Fruit fly (Drosophila melanogaster) whole organism, embryonic: Measurements from ENCODE around the gene CG15249.

ENCODE experiments used
- Ada2b ChIP-seq: fragments of 200-800 bp; sonication (Bioruptor generic); IDR thresholded peaks from 2 replicates; pipeline ENCODE4 v1.3.6; 2022; ENCODE audit warnings: missing biosample characterization, missing genetic modification characterization
- CG10366 ChIP-seq: fragments of 200-800 bp; sonication (Bioruptor generic); IDR thresholded peaks from 2 replicates; pipeline ENCODE4 v1.3.6; 2022; ENCODE audit warnings: missing biosample characterization, missing genetic modification characterization
- CG10431 ChIP-seq: fragments of 200-800 bp; sonication (Bioruptor generic); optimal IDR thresholded peaks from 3 replicates; lab custom pipeline; 2018; ENCODE audit warnings: missing biosample characterization, mild to moderate bottlenecking, missing genetic modification characterization
- CG10654 ChIP-seq: fragments of 200-800 bp; sonication (Bioruptor generic); optimal IDR thresholded peaks from 2 replicates; lab custom pipeline; 2016; ENCODE audit warnings: missing biosample characterization, missing genetic modification characterization
- CG11504 ChIP-seq: fragments of 200-800 bp; sonication (Bioruptor generic); optimal IDR thresholded peaks from 3 replicates; lab custom pipeline; 2019; ENCODE audit warnings: missing biosample characterization, mild to moderate bottlenecking, missing genetic modification characterization, moderate library complexity
- CG13894 ChIP-seq: fragments of 200-800 bp; sonication (Bioruptor generic); optimal IDR thresholded peaks from 3 replicates; lab custom pipeline; 2018; ENCODE audit warnings: missing biosample characterization, mild to moderate bottlenecking, missing genetic modification characterization, moderate library complexity
- CG14441 ChIP-seq: fragments of 200-800 bp; sonication (Bioruptor generic); IDR thresholded peaks from 2 replicates; pipeline ENCODE4 v1.3.6; 2022; ENCODE audit warnings: missing biosample characterization, missing genetic modification characterization
- CG17186 ChIP-seq: fragments of 200-800 bp; sonication (Bioruptor generic); optimal IDR thresholded peaks from 3 replicates; lab custom pipeline; 2017; ENCODE audit warnings: missing biosample characterization, missing genetic modification reagents, missing genetic modification characterization
- CG17568 ChIP-seq: fragments of 200-800 bp; sonication (Bioruptor generic); optimal IDR thresholded peaks from 2 replicates; lab custom pipeline; 2018; ENCODE audit warnings: missing biosample characterization, mild to moderate bottlenecking, missing genetic modification characterization, moderate library complexity
- CG17802 ChIP-seq: fragments of 200-800 bp; sonication (Bioruptor generic); optimal IDR thresholded peaks from 2 replicates; lab custom pipeline; 2018; ENCODE audit warnings: missing biosample characterization, mild to moderate bottlenecking, missing genetic modification characterization, moderate library complexity
- CG17912 ChIP-seq: fragments of 200-800 bp; sonication (Bioruptor generic); optimal IDR thresholded peaks from 2 replicates; lab custom pipeline; 2018; ENCODE audit warnings: missing biosample characterization, mild to moderate bottlenecking, missing genetic modification characterization
- CG18011 ChIP-seq: fragments of 200-800 bp; sonication (Bioruptor generic); optimal IDR thresholded peaks from 2 replicates; lab custom pipeline; 2017; ENCODE audit warnings: missing biosample characterization, missing genetic modification characterization, mild to moderate bottlenecking, moderate library complexity, missing genotype
- CG18262 ChIP-seq: fragments of 200-800 bp; optimal IDR thresholded peaks from 3 replicates; lab custom pipeline; 2019; ENCODE audit warnings: missing biosample characterization, mild to moderate bottlenecking, missing genetic modification characterization, moderate library complexity
- CG2889 ChIP-seq: fragments of 200-800 bp; sonication (Bioruptor generic); IDR thresholded peaks from 3 replicates; pipeline ENCODE4 v1.3.6; 2022; ENCODE audit warnings: missing biosample characterization, missing genetic modification characterization
- CG30020 ChIP-seq: fragments of 200-800 bp; optimal IDR thresholded peaks from 2 replicates; lab custom pipeline; 2019; ENCODE audit warnings: missing biosample characterization, mild to moderate bottlenecking, missing genetic modification characterization, moderate library complexity
- CG31224 ChIP-seq: fragments of 200-800 bp; sonication (Bioruptor generic); IDR thresholded peaks from 2 replicates; pipeline ENCODE4 v1.3.6; 2022; ENCODE audit warnings: missing biosample characterization, missing genetic modification characterization
- CG32532 ChIP-seq: fragments of 200-800 bp; sonication (Bioruptor generic); IDR thresholded peaks from 2 replicates; pipeline ENCODE4 v1.3.6; 2022; ENCODE audit warnings: missing biosample characterization, missing genetic modification characterization
- CG3995 ChIP-seq: fragments of 200-800 bp; sonication (Bioruptor generic); optimal IDR thresholded peaks from 3 replicates; lab custom pipeline; 2016; ENCODE audit warnings: missing biosample characterization, missing genetic modification characterization
- CG42726 ChIP-seq: fragments of 200-800 bp; sonication (Bioruptor generic); IDR thresholded peaks from 2 replicates; pipeline ENCODE4 v1.3.6; 2022; ENCODE audit warnings: missing biosample characterization, missing genetic modification characterization; ENCODE audit not compliant: partially characterized antibody
- CG4282 ChIP-seq: fragments of 200-800 bp; sonication (Bioruptor generic); optimal IDR thresholded peaks from 2 replicates; lab custom pipeline; 2016; ENCODE audit warnings: missing biosample characterization, missing genetic modification characterization
- CG4730 ChIP-seq: fragments of 200-800 bp; sonication (Bioruptor generic); IDR thresholded peaks from 2 replicates; pipeline ENCODE4 v1.3.6; 2022; ENCODE audit warnings: missing biosample characterization, missing genetic modification characterization
- CG5953 ChIP-seq: fragments of 200-800 bp; sonication (Bioruptor generic); IDR thresholded peaks from 2 replicates; pipeline ENCODE4 v1.3.6; 2022; ENCODE audit warnings: missing biosample characterization, missing genetic modification characterization
- CG7357 ChIP-seq: fragments of 200-800 bp; sonication (Bioruptor generic); IDR thresholded peaks from 3 replicates; pipeline ENCODE4 v1.3.6; 2022; ENCODE audit warnings: missing biosample characterization, missing genetic modification characterization
- Dip2 ChIP-seq: fragments of 200-800 bp; sonication (Bioruptor generic); IDR thresholded peaks from 2 replicates; pipeline ENCODE4 v1.3.6; 2022; ENCODE audit warnings: missing biosample characterization, missing genetic modification characterization
- Drgx ChIP-seq: fragments of 200-800 bp; sonication (Bioruptor generic); IDR thresholded peaks from 2 replicates; pipeline ENCODE4 v1.3.6; 2022; ENCODE audit warnings: missing biosample characterization, missing genetic modification characterization
- E2f2 ChIP-seq: fragments of 200-800 bp; sonication (Bioruptor generic); IDR thresholded peaks from 2 replicates; pipeline ENCODE4 v1.3.6; 2022; ENCODE audit warnings: missing biosample characterization, missing genetic modification characterization
- Ets65A ChIP-seq: fragments of 200-800 bp; sonication (Bioruptor generic); peaks from one replicate; lab custom pipeline; 2016; ENCODE audit warnings: missing biosample characterization, missing genetic modification characterization
- Fer1 ChIP-seq: fragments of 200-800 bp; sonication (Bioruptor generic); optimal IDR thresholded peaks from 2 replicates; lab custom pipeline; 2017; ENCODE audit warnings: missing biosample characterization, mild to moderate bottlenecking, missing genetic modification characterization
- H2.0 ChIP-seq: fragments of 200-800 bp; sonication (Bioruptor generic); IDR thresholded peaks from 2 replicates; pipeline ENCODE4 v1.3.6; 2022; ENCODE audit warnings: missing biosample characterization, missing genetic modification characterization
- HmgZ ChIP-seq: fragments of 200-800 bp; sonication (Bioruptor generic); optimal IDR thresholded peaks from 2 replicates; lab custom pipeline; 2018; ENCODE audit warnings: missing biosample characterization, mild to moderate bottlenecking, missing genetic modification characterization
- Hsf ChIP-seq: fragments of 200-800 bp; sonication (Bioruptor generic); optimal IDR thresholded peaks from 3 replicates; lab custom pipeline; 2016; ENCODE audit warnings: missing biosample characterization, missing genetic modification characterization
- Mad ChIP-seq: fragments of 200-800 bp; sonication (Bioruptor generic); optimal IDR thresholded peaks from 2 replicates; lab custom pipeline; 2016; ENCODE audit warnings: missing biosample characterization, missing genetic modification characterization
- Poxn ChIP-seq: fragments of 200-800 bp; sonication (Bioruptor generic); IDR thresholded peaks from 2 replicates; pipeline ENCODE4 v1.3.6; 2022; ENCODE audit warnings: missing biosample characterization, missing genetic modification characterization
- Sox100B ChIP-seq: fragments of 200-800 bp; sonication (Bioruptor generic); optimal IDR thresholded peaks from 3 replicates; lab custom pipeline; 2018; ENCODE audit warnings: missing biosample characterization, mild to moderate bottlenecking, missing genetic modification characterization
- Sox102F ChIP-seq: fragments of 200-800 bp; sonication (Bioruptor generic); optimal IDR thresholded peaks from 2 replicates; lab custom pipeline; 2018; ENCODE audit warnings: missing biosample characterization, mild to moderate bottlenecking, missing genetic modification characterization, moderate library complexity
- Xrp1 ChIP-seq: fragments of 200-800 bp; sonication (Bioruptor generic); IDR thresholded peaks from 2 replicates; pipeline ENCODE4 v1.3.6; 2022; ENCODE audit warnings: missing biosample characterization, missing genetic modification characterization
- ase ChIP-seq: fragments of 200-800 bp; sonication (Bioruptor generic); IDR thresholded peaks from 3 replicates; pipeline ENCODE4 v1.3.6; 2022; ENCODE audit warnings: missing biosample characterization, missing genetic modification characterization
- bbx ChIP-seq: fragments of 200-800 bp; sonication (Bioruptor generic); IDR thresholded peaks from 2 replicates; pipeline ENCODE4 v1.3.6; 2022; ENCODE audit warnings: missing biosample characterization, missing genetic modification characterization; ENCODE audit not compliant: partially characterized antibody
- chn ChIP-seq: fragments of 200-800 bp; sonication (Bioruptor generic); optimal IDR thresholded peaks from 2 replicates; lab custom pipeline; 2016; ENCODE audit warnings: missing biosample characterization, missing genetic modification characterization
- ci ChIP-seq: fragments of 200-800 bp; sonication (Bioruptor generic); IDR thresholded peaks from 3 replicates; pipeline ENCODE4 v1.3.6; 2022; ENCODE audit warnings: missing biosample characterization, missing genetic modification characterization
- crc ChIP-seq: fragments of 200-800 bp; sonication (Bioruptor generic); optimal IDR thresholded peaks from 2 replicates; lab custom pipeline; 2016; ENCODE audit warnings: missing biosample characterization, missing genetic modification characterization
- fu2 ChIP-seq: fragments of 200-800 bp; sonication (Bioruptor generic); optimal IDR thresholded peaks from 2 replicates; lab custom pipeline; 2016; ENCODE audit warnings: missing biosample characterization, missing genetic modification characterization
- hkb ChIP-seq, 2 experiments: fragments of 200-800 bp in 1 of 2; fragments of >200 bp in 1 of 2; sonication (Bioruptor generic) in 1 of 2; IDR thresholded peaks in 1 of 2; optimal IDR thresholded peaks in 1 of 2; 2 replicates each; pipeline versions ENCODE4 v1.3.6 to Lab custom; 2017 to 2022; ENCODE audit warnings: missing biosample characterization in 1 of 2, missing genetic modification characterization in 1 of 2
- jumu ChIP-seq: fragments of 200-800 bp; sonication (Bioruptor generic); optimal IDR thresholded peaks from 3 replicates; lab custom pipeline; 2016; ENCODE audit warnings: missing biosample characterization, missing genetic modification characterization
- lmd ChIP-seq: fragments of 200-800 bp; sonication (Bioruptor generic); IDR thresholded peaks from 2 replicates; pipeline ENCODE4 v1.3.6; 2022; ENCODE audit warnings: missing biosample characterization, missing genetic modification characterization
- pros ChIP-seq: fragments of 200-800 bp; sonication (Bioruptor generic); optimal IDR thresholded peaks from 3 replicates; lab custom pipeline; 2019; ENCODE audit warnings: missing biosample characterization, mild to moderate bottlenecking, missing genetic modification characterization, moderate library complexity
- slbo ChIP-seq: fragments of 200-800 bp; sonication (Bioruptor generic); IDR thresholded peaks from 2 replicates; pipeline ENCODE4 v1.3.6; 2022; ENCODE audit warnings: missing biosample characterization, missing genetic modification characterization
- stc ChIP-seq: fragments of 200-800 bp; sonication (Bioruptor generic); IDR thresholded peaks from 2 replicates; pipeline ENCODE4 v1.3.6; 2022; ENCODE audit warnings: missing biosample characterization, missing genetic modification characterization
- ttk ChIP-seq: fragments of 200-800 bp; sonication (Bioruptor generic); IDR thresholded peaks from 2 replicates; pipeline ENCODE4 v2.1.2; 2022; ENCODE audit warnings: missing biosample characterization, missing genetic modification characterization
- wdn ChIP-seq: fragments of 200-800 bp; sonication (Bioruptor generic); IDR thresholded peaks from 2 replicates; pipeline ENCODE4 v1.3.6; 2022; ENCODE audit warnings: missing biosample characterization, missing genetic modification characterization

CG15249 gene

DNA sequence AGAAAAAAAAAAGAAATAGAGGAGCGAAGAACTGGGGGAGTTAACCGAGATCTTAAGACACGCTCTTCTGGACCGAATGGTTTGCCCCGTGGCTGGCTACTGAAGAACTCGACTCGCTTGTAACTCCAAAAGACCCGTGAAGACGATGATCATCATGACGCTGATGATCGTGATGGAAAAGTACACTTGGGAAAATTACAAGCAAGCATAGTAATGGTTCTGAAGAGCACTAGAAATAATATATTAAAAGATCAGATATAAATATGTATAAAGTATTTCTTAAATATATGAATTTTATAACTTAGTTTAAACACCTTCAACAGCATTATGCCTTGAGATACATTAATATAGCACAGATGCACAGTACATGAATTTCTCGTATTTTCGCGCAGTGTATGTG lies 11.6 kb upstream of the CG15249 start, which contains the start of gene CG1986 (continued):
- TF ChIP-seq CG17568 (GFP tag; lab: Kevin White, UChicago) (no peak), CG17912 (no peak), CG11504 (peak; percentile 13), CG10654 (GFP tag; lab: Kevin White, UChicago) (no peak), CG42726 (GFP tag; lab: Robert Waterston, UW) (no peak), Ets65A (GFP tag; lab: Kevin White, UChicago) (peak; percentile 34), Drgx (GFP tag; lab: Robert Waterston, UW) (no peak), Xrp1 (GFP tag; lab: Robert Waterston, UW) (no peak), CG4730 (GFP tag; lab: Robert Waterston, UW) (no peak), Poxn (GFP tag; lab: Robert Waterston, UW) (no peak), Dip2 (GFP tag; lab: Robert Waterston, UW) (no peak)
- TF ChIP-seq, all 482 proteins: peak for 11

- TF ChIP-seq lmd (GFP tag; lab: Robert Waterston, UW): peak; percentile 43; the same call in 1 of the 2 replicates
- TF ChIP-seq CG10366 (GFP tag; lab: Robert Waterston, UW): peak; percentile 13; the same call in 1 of the 2 replicates
- 0 out of 3 replicates have a peak, but pooled peaks have one; percentile 26 for TF ChIP-seq CG7357
- TF ChIP-seq CG13894 (tag; lab: Kevin White, UChicago): no peak
- TF ChIP-seq slbo (GFP tag; lab: Robert Waterston, UW): peak; percentile 45
- no peak for TF ChIP-seq bbx (GFP tag; lab: Robert Waterston, UW)
- TF ChIP-seq CG14441: peak; percentile 39; the same call in 1 of the 2 replicates
- TF ChIP-seq CG4282 (GFP tag; lab: Kevin White, UChicago): no peak
- TF ChIP-seq CG18011: no peak
- TF ChIP-seq chn (GFP tag; lab: Kevin White, UChicago): no peak
- no peak for TF ChIP-seq Fer1 (GFP tag; lab: Kevin White, UChicago)
- 0 out of 3 replicates have a peak, but pooled peaks have one; percentile 12 for TF ChIP-seq CG2889 (GFP tag; lab: Robert Waterston, UW)
- TF ChIP-seq CG17186 (GFP tag; lab: Kevin White, UChicago): no peak
- 0 out of 2 replicates have a peak, but pooled peaks have one; percentile 22 for TF ChIP-seq stc (GFP tag; lab: Robert Waterston, UW)
- TF ChIP-seq CG3995 (GFP tag; lab: Kevin White, UChicago): peak; percentile 65
- TF ChIP-seq CG30020 (tag; lab: Kevin White, UChicago): no peak
- TF ChIP-seq jumu (GFP tag; lab: Kevin White, UChicago): no peak
- no peak for TF ChIP-seq Hsf (GFP tag; lab: Kevin White, UChicago)
- peak; percentile 1 for TF ChIP-seq Sox102F (GFP tag; lab: Kevin White, UChicago)
- no peak for TF ChIP-seq Sox100B (GFP tag; lab: Kevin White, UChicago)
- TF ChIP-seq HmgZ (tag; lab: Kevin White, UChicago): no peak
- peak; percentile 27; the same call in 1 of the 2 replicates for TF ChIP-seq H2.0 (GFP tag; lab: Robert Waterston, UW)
- no peak for TF ChIP-seq fu2 (GFP tag; lab: Kevin White, UChicago)
- 0 out of 2 replicates have a peak, but pooled peaks have one; percentile 35 for TF ChIP-seq CG5953 (GFP tag; lab: Robert Waterston, UW)
- TF ChIP-seq CG18262 (tag; lab: Kevin White, UChicago): no peak
- TF ChIP-seq Mad (GFP tag; lab: Kevin White, UChicago): no peak
- peak; percentile 43; the same call in 1 of the 3 replicates for TF ChIP-seq ci (GFP tag; lab: Robert Waterston, UW)
- no peak for TF ChIP-seq CG17802 (tag; lab: Kevin White, UChicago)
- no peak for TF ChIP-seq pros (GFP tag; lab: Kevin White, UChicago)
- TF ChIP-seq CG31224 (GFP tag; lab: Robert Waterston, UW): no peak
- no peak for TF ChIP-seq CG10431
- TF ChIP-seq ttk (GFP tag; lab: Robert Waterston, UW): peak; percentile 37; the same call in 1 of the 2 replicates
- no peak for TF ChIP-seq wdn (GFP tag; lab: Robert Waterston, UW)
- TF ChIP-seq CG32532 (GFP tag; lab: Robert Waterston, UW): peak; percentile 19; the same call in 1 of the 2 replicates
- TF ChIP-seq ase (GFP tag; lab: Robert Waterston, UW): 0 out of 3 replicates have a peak, but pooled peaks have one; percentile 28
- peak; percentile 37; the same call in 1 of the 2 replicates for TF ChIP-seq Ada2b
- no peak for TF ChIP-seq crc (GFP tag; lab: Kevin White, UChicago)
- no peak for TF ChIP-seq E2f2 (GFP tag; lab: Robert Waterston, UW)
- TF ChIP-seq hkb (optimal IDR thresholded peaks at IDR 0.05; lab: Kevin White, UChicago): no peak
- TF ChIP-seq hkb (GFP tag; IDR thresholded peaks at IDR 0.05; lab: Robert Waterston, UW): peak; percentile 37; the same call in 1 of the 2 replicates
Measured at dm6 chrX:9909384-9909783, 10.0 kb upstream of the CG15249 start.
